Worm (Caenorhabditis elegans): ENCODE results near the gene fbxb-72.

DNA sequence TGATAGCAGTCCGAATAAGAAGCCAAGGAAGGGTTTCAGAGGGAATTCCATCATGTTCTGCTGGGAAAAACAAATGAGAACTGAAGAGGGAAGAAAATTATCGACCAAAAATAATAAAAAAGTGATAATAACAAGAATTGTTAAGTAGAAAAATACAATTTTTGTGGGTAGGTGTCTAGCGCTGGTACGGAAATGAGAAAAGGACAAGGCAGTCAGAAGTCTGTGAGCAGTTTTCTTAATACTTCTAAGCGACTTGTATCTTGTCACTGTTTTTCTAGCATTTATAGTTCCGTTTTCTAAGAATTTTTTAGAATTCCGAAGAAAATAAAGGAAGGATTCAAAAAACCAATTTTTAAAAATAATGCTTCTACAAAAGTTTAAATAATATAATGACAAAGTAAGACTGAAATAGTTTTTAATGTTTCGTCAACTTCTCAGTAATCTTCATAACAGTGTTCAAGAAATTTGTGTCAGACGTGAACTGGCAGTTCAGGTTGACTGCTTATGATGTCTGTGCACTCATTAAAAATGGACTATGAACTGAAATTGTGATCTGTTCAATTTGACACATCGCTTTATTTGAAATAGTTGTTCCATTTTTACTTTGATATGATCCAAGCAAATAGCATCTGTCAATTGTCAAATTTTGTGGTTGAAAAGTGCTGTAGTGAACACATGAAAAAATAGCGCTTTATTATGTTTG, 30.9 kb downstream of the fbxb-72 start, which contains the start of gene srx-4:
- TF ChIP-seq tab-1 (GFP tag; IDR thresholded peaks at IDR 0.05) (no peak), T22C8.4 (GFP tag; IDR thresholded peaks at IDR 0.05) (no peak)

All from whole organism, midembryonic.